Worm (Caenorhabditis elegans) whole organism, L2 larva: ENCODE data around the gene C35B1.8.

Source experiments
- aly-2 ChIP-seq: fragments of 150-350 bp; optimal IDR thresholded peaks from 2 replicates; lab custom pipeline; 2014; ENCODE audit warnings: missing biosample characterization, missing genetic modification characterization
- ceh-82 ChIP-seq: fragments of 150-350 bp; optimal IDR thresholded peaks from 2 replicates; lab custom pipeline; 2014; ENCODE audit warnings: missing biosample characterization, missing genetic modification characterization
- egl-27 ChIP-seq: sonication (generic microtip); optimal IDR thresholded peaks from 3 replicates; lab custom pipeline; 2017; ENCODE audit warnings: missing biosample characterization, missing genetic modification reagents, missing genetic modification characterization
- elt-3 ChIP-seq: sonication (generic microtip); optimal IDR thresholded peaks from 2 replicates; lab custom pipeline; 2017; ENCODE audit warnings: missing biosample characterization, missing genetic modification characterization
- lin-39 ChIP-seq: fragments of 150-350 bp; optimal IDR thresholded peaks from 2 replicates; lab custom pipeline; 2014; ENCODE audit warnings: missing biosample characterization, missing genetic modification reagents, missing genetic modification characterization
- lsy-2 ChIP-seq, 2 experiments: fragments of 150-350 bp in 1 of 2; sonication (generic microtip) in 1 of 2; optimal IDR thresholded peaks; 2 replicates each; lab custom pipeline; 2014 to 2017; ENCODE audit warnings: missing biosample characterization in 2 of 2, missing genetic modification characterization in 2 of 2
- mab-5 ChIP-seq: fragments of 150-350 bp; optimal IDR thresholded peaks from 2 replicates; lab custom pipeline; 2014; ENCODE audit warnings: missing biosample characterization, missing genetic modification characterization
- nhr-237 ChIP-seq: fragments of 150-350 bp; optimal IDR thresholded peaks from 2 replicates; lab custom pipeline; 2014; ENCODE audit warnings: missing biosample characterization, missing genetic modification characterization
- snpc-4 ChIP-seq: fragments of 150-350 bp; optimal IDR thresholded peaks from 2 replicates; lab custom pipeline; 2014; ENCODE audit warnings: missing biosample characterization, missing genetic modification characterization

- TF ChIP-seq ceh-82 (tag; lab: Kevin White, UChicago): no peak
- TF ChIP-seq mab-5 (tag; lab: Kevin White, UChicago): no peak
- no peak for TF ChIP-seq lin-39 (tag; lab: Kevin White, UChicago)
- no peak for TF ChIP-seq snpc-4 (tag; lab: Kevin White, UChicago)
- no peak for TF ChIP-seq aly-2 (tag; lab: Kevin White, UChicago)
- no peak for TF ChIP-seq nhr-237
- TF ChIP-seq elt-3: no peak
- no peak for TF ChIP-seq lsy-2 (tag; optimal IDR thresholded peaks at IDR 0.05; lab: Kevin White, UChicago)
- TF ChIP-seq egl-27 (tag; lab: Kevin White, UChicago): no peak
Measured at ce11 chrIV:4117432-4117831, 38.6 kb upstream of the C35B1.8 start, which contains the start of gene drd-50.
